Worm (Caenorhabditis elegans) whole organism, L1 larva: ENCODE data around the gene T04F3.3.

ENCODE experiments used
- ama-1 ChIP-seq: fragments of 150-350 bp; optimal IDR thresholded peaks from 2 replicates; lab custom pipeline; 2014
- ceh-82 ChIP-seq, 3 experiments: fragments of 150-350 bp in 1 of 3; sonication (generic microtip) in 2 of 3; optimal IDR thresholded peaks; 2 replicates each; lab custom pipeline; 2014 to 2017; ENCODE audit warnings: missing biosample characterization in 3 of 3, missing genetic modification characterization in 3 of 3
- ces-1 ChIP-seq: fragments of 150-350 bp; optimal IDR thresholded peaks from 2 replicates; lab custom pipeline; 2014; ENCODE audit warnings: missing biosample characterization, missing genetic modification reagents, missing genetic modification characterization
- egl-27 ChIP-seq, 2 experiments: fragments of 150-350 bp in 1 of 2; sonication (generic microtip); optimal IDR thresholded peaks; 3 replicates each; lab custom pipeline; 2017 to 2018; ENCODE audit warnings: missing biosample characterization in 2 of 2, missing genetic modification characterization in 2 of 2, missing genetic modification reagents in 2 of 2
- fkh-10 ChIP-seq: sonication (generic microtip); optimal IDR thresholded peaks from 2 replicates; lab custom pipeline; 2017; ENCODE audit warnings: missing biosample characterization, missing genetic modification reagents, missing genetic modification characterization
- fos-1 ChIP-seq: fragments of 150-350 bp; optimal IDR thresholded peaks from 2 replicates; lab custom pipeline; 2014; ENCODE audit warnings: missing biosample characterization, missing genetic modification characterization
- lin-15B ChIP-seq: fragments of 150-350 bp; sonication (generic microtip); optimal IDR thresholded peaks from 3 replicates; lab custom pipeline; 2014; ENCODE audit warnings: missing biosample characterization, missing genetic modification characterization
- lsy-2 ChIP-seq, 2 experiments: fragments of 150-350 bp; optimal IDR thresholded peaks; 2 replicates each; lab custom pipeline; 2014; ENCODE audit warnings: missing biosample characterization in 2 of 2, missing genetic modification characterization in 2 of 2
- nhr-90 ChIP-seq: sonication (generic microtip); optimal IDR thresholded peaks from 2 replicates; lab custom pipeline; 2016; ENCODE audit warnings: mild to moderate bottlenecking, missing genetic modification characterization, missing compliant biosample characterization; ENCODE audit not compliant: poor library complexity
- sox-4 ChIP-seq: sonication (generic microtip); optimal IDR thresholded peaks from 2 replicates; lab custom pipeline; 2016; ENCODE audit warnings: missing genetic modification characterization, missing compliant biosample characterization
- sup-37 ChIP-seq: fragments of 200-800 bp; sonication (Bioruptor generic); optimal IDR thresholded peaks from 2 replicates; lab custom pipeline; 2018; ENCODE audit warnings: mild to moderate bottlenecking, missing genetic modification characterization, missing compliant biosample characterization
- unc-62 ChIP-seq: fragments of 150-350 bp; optimal IDR thresholded peaks from 2 replicates; lab custom pipeline; 2014; ENCODE audit warnings: missing biosample characterization, missing genetic modification reagents, missing genetic modification characterization
- unc-98 ChIP-seq: fragments of 200-800 bp; sonication (Bioruptor generic); IDR thresholded peaks from 2 replicates; pipeline ENCODE4 v1.3.6; 2022; ENCODE audit warnings: missing genetic modification characterization, missing compliant biosample characterization
- vab-15 ChIP-seq: sonication (generic microtip); optimal IDR thresholded peaks from 2 replicates; lab custom pipeline; 2017; ENCODE audit warnings: missing genotype, mild to moderate bottlenecking, missing genetic modification characterization, missing compliant biosample characterization

- TF ChIP-seq fos-1 (tag; lab: Kevin White, UChicago) (no peak), ama-1 (lab: Kevin White, UChicago) (no peak), egl-27 (tag; optimal IDR thresholded peaks at IDR 0.05; lab: Kevin White, UChicago) (no peak), lsy-2 (tag; optimal IDR thresholded peaks at IDR 0.05; lab: Kevin White, UChicago) (no peak), fkh-10 (GFP tag; lab: Kevin White, UChicago) (no peak), unc-62 (no peak), lin-15B (no peak), ces-1 (GFP tag; lab: Kevin White, UChicago) (no peak), sup-37 (GFP tag; lab: Kevin White, UChicago) (no peak), vab-15 (tag; lab: Kevin White, UChicago) (no peak), sox-4 (tag; lab: Kevin White, UChicago) (no peak), nhr-90 (tag; lab: Kevin White, UChicago) (no peak), ceh-82 (tag; optimal IDR thresholded peaks at IDR 0.05; lab: Kevin White, UChicago) (no peak), unc-98 (GFP tag; lab: Robert Waterston, UW) (no peak)
These were observed 29.1 kb downstream of the T04F3.3 start, which contains the start of gene F55A11.8 for ce11 chrV:11787742-11788238.
